Worm (Caenorhabditis elegans) whole organism, late embryonic: ENCODE measurements around the gene E02H1.5.

Source experiments
- ahr-1 ChIP-seq: sonication (generic microtip); optimal IDR thresholded peaks from 2 replicates; lab custom pipeline; 2016; ENCODE audit warnings: missing genetic modification characterization, missing compliant biosample characterization
- ceh-30 ChIP-seq: fragments of 150-350 bp; optimal IDR thresholded peaks from 2 replicates; lab custom pipeline; 2014; ENCODE audit warnings: missing biosample characterization, missing genetic modification characterization
- ets-4 ChIP-seq: sonication (generic microtip); optimal IDR thresholded peaks from 2 replicates; lab custom pipeline; 2016; ENCODE audit warnings: missing genetic modification characterization, missing compliant biosample characterization
- npax-4 ChIP-seq: sonication (generic microtip); optimal IDR thresholded peaks from 2 replicates; lab custom pipeline; 2016; ENCODE audit warnings: missing genetic modification characterization, missing compliant biosample characterization
- odd-2 ChIP-seq: sonication (generic microtip); optimal IDR thresholded peaks from 2 replicates; lab custom pipeline; 2017; ENCODE audit warnings: antibody characterized with exemption, mild to moderate bottlenecking, missing genetic modification characterization, missing compliant biosample characterization
- tbx-2 ChIP-seq: sonication (generic microtip); optimal IDR thresholded peaks from 2 replicates; lab custom pipeline; 2016; ENCODE audit warnings: missing genetic modification characterization, missing compliant biosample characterization

DNA sequence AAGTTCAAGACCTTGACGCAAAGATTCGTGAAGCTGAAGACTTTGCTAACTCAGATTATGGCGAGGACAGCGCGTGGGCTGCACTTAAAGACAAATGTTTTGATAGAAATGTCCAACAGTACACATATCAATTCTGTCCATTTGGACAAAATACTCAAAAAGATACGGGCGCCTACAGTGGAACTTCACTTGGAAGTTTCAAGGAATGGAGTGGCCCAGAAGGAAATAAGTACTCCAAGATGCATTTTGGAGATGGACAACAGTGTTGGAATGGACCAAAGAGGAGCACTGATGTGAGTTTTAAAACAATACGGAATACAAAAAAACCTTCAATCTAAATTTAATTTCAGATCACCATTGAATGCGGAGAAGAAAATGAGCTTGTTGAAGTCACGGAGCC lies 30.9 kb downstream of the E02H1.5 start:
- TF ChIP-seq ceh-30 (tag; lab: Kevin White, UChicago) (no peak), ahr-1 (tag; lab: Kevin White, UChicago) (no peak), tbx-2 (tag; lab: Kevin White, UChicago) (no peak), ets-4 (no peak), odd-2 (tag; lab: Kevin White, UChicago) (no peak), npax-4 (tag; lab: Kevin White, UChicago) (no peak)
